Fruit fly (Drosophila melanogaster) whole organism, larva: ENCODE data around the gene CG15047.

Experiments
- noc ChIP-seq: fragments of 200-800 bp; sonication (Bioruptor generic); optimal IDR thresholded peaks from 3 replicates; lab custom pipeline; 2019; ENCODE audit warnings: missing biosample characterization, mild to moderate bottlenecking, missing genetic modification characterization, moderate library complexity

CG15047 gene

DNA sequence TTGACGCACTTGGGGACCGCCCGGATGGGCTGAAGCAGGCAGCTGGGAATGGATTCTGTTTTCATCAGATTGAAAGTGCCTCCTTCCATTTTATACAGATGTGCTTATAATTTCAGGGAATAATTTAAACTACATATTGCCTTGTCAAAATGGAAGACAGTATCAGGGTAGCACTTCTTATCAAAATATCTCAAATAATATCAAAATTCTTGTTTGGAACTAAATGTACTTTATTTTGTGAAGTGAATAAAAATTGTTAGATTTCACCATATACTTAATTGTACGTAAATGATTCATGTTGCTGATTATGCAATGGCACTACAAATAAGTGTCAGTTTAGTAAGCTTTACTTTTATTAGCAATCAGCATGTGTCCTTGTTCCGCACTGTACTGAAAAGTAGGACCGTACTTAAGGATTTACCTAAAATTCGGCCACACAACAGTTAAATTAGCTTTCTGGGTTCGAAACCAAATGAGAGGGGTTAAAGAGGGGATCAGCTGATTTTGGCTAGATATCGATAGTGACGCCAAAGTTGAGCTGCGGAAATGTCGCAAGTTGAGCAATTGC lies at the start of gene CG15047, which contains the start of gene CG15042:
Gene CG15047 (plus strand): TSS at position 518 of the 568 bp plus-strand sequence.
Gene CG15042 (minus strand): TSS at position 101 of the 568 bp plus-strand sequence.
- TF ChIP-seq noc: no peak

DNA sequence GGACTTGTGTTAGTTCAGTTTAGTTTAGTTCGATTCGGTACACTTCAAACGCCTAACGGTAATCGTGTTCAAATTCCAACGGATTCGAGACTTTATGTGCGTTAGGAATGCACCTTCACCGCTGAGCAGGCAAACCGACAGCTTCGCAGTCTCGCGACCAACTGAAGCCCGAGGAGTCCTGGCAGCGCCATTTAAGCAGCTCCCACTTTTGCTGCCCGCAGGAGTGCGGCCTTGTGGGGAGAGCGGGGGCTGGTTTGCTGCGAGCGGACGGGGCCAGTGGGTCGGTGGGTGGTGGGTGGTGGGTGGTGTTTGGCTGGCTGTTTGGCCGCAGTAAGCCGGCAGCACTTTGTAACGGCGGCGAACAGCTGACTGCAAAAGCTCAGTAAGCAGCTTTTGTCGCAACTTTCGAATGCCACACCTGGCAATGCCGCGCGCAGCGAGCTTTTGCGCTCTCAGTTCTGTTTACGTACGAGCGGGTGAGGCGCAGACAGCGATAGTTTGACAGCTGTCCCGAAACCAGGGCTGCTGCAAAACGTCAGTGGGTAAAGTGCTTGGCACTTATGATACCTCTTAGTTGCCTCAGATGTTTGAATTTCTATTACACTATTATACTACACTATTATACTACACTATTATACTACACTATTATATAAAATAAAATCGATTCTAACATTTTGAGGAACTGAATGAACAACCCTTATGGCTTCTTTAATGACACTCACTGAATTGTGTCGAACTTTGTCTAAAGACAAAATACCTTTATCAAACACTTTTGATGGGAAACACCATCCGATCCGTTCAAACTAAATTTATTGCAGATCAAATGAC lies 49.0 kb upstream of the CG15047 start, which contains the start of gene CG32547:
Gene CG32547 (minus strand): TSS at position 181 of the 828 bp plus-strand sequence.
- no peak for TF ChIP-seq noc

DNA sequence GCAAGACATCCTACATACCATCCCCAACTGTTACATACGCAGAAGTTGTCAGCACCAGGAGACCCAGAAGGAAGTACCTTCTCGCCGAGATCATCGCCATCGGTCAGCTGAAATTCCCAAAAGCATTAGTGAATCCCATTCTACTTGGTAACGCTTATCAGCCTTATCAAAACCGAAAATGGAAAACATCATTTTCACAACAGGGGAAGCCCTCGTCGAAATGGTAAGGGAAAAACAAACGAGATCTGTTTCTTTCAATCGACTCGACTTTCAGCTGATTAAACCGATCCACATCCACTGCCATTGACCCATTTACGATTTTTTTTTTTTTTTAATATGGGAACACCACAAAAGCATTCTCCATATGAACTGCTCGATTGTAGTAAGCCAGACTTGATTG lies 45.9 kb upstream of the CG15047 start:
- no peak for TF ChIP-seq noc

DNA sequence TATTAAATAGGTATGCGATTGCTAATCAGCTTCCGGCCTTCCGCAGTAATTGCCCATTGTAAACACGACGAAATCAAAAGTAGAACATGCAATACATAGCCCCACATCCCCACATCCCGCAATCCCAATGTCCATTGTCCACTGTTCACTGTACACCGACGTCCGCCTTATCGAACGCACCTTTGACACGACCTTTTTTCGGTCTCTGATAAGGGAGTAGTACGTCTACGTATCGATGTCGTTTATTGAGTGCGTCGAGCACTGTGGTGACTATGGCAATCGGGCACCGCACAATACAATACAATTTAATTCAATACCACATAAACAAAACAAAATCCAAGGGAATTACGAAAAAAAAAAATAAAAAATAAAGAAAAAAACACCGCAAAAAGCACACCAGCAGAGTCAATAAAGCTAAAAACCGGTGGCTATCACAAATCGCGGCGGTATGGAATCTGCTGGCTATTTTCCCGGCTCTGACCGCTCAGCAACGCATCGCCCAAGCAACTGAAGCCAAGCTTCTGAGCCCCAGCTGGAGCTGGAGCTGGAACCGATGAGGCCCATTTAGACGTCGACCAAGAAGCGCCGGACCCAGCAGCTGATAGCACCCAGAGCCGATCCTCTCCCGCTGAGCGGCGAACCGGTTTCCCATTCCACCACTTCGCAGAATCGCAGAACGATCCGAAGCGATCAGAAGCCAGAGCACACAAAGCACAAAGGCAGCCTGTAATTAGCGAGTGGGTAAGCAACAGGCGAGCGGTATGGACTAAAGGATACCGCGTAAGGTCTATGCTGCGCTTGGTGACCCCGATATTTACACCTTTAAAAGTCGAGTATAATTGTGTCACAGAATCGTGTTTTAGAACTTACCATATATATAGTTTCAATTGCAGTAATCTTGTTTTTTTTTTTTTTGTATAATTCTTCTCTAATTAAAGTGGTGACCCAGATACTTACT lies 44.9 kb upstream of the CG15047 start, which contains the start of gene Hayan:
Gene Hayan (minus strand): TSS at position 512 of the 958 bp plus-strand sequence.
- no peak for TF ChIP-seq noc

dm6 chrX:18486356-18487059 lies 42.0 kb upstream of the CG15047 start, which contains the start of gene psh:
psh (minus strand) TSS chrX:18486921.
- no peak for TF ChIP-seq noc

dm6 chrX:18489509-18489908 lies 39.0 kb upstream of the CG15047 start, which contains the start of gene CG15046:
CG15046 (minus strand) TSS chrX:18489620.
- TF ChIP-seq noc: no peak

DNA sequence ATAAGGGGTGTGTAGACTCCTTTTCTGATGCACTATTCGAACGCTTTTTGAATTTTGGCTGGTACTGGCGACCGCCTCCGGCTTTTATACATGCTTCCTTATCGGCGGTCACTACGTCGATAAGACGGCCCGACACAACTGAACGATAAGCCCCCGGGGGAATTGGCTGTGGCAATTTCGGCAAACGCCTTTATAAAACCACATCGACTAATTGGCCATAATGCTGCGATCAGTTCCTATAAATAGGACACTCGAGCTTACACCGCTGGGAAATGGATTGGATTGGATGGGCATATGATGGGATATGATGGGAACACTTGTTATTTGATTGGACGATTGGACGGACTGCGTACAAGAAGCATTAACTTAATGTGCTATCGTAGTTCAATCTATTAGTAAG lies 36.5 kb upstream of the CG15047 start, which contains the start of gene CG15044:
Gene CG15044 (minus strand): TSS at position 66 of the 400 bp plus-strand sequence.
- no peak for TF ChIP-seq noc

dm6 chrX:18494165-18494740 lies 34.2 kb upstream of the CG15047 start, which contains the start of gene CG15043:
CG15043 (minus strand) TSS chrX:18494168.
- peak; percentile 62 for TF ChIP-seq noc

- TF ChIP-seq noc: no peak
Measured at dm6 chrX:18499679-18500187, 28.8 kb upstream of the CG15047 start, which contains the start of the genes Pgant7 and Xrcc2. Pgant7 (minus strand) TSS chrX:18499986. Xrcc2 (plus strand) TSS chrX:18500127.

DNA sequence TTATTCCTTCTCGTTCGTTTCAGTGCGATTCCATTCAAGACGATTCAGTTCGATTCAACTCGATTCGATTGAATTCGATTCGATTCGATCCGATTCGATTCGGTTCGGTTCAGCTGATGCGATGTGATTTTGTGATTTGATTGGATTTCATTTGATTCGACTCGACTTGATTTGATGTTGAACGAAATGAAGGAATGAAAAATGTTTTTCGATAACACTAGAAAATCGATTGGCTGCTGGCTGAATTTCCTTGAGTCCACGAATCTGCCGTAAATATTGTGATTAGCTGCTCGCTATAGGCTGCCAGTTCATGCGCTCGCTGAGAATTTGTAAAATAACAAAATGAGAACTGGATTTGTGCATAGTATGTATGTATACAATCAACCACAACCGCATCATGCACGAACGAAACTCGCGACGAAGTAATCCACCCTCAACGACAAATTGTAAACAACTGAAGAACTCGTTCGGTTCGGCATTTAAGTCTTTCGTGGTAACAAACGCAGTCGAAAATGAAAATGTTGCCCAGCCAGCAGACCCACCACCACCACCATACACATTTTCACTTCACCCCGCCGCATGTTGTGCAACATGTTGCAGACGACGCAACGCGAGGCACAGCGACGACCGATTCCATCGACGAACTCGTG lies 23.4 kb upstream of the CG15047 start, which contains the start of gene Wnt5:
Gene Wnt5 (minus strand): TSS at position 458 of the 650 bp plus-strand sequence.
- TF ChIP-seq noc: no peak

DNA sequence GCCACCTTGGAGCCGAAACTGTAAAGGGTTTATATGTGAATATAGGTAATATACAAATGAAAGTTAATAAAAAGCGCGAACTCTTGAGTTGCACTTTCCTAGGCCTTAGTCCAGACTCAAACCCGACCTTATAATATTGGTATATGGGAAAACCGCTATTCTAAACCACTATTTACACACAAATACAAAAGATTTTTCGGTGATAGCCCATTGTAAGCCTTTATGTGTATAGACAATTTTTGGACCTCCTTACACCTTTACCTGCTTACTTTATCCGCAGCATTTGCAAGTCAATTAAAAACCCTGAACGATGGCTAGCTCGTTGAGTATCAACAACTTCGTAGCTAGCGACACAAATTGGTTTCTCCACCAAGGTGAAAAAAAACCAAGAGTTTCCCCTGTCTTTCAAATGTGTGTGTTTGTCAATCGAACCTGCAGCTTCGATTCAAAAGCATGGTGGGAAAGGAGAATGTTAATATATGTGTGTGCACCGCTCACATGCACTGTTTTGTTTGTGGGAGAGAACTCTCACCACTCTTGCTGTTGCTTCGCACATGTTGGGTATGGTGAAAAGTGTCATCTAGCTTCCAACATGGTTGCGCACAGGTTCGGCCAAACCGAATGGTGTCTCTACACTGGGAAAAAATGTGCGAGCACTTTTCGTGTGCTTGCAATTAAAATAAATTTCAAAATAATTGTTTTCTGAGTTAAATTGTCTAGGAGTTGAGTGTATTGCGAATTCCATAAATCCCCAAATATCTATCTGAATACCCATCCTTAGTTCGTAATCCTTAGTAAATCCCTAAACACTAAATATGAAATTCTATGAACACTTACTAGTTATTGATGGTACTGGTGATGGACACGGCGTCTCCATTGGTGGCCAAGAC lies 21.6 kb upstream of the CG15047 start:
- no peak for TF ChIP-seq noc

dm6 chrX:18508565-18508964 lies 19.9 kb upstream of the CG15047 start:
- TF ChIP-seq noc: no peak

DNA sequence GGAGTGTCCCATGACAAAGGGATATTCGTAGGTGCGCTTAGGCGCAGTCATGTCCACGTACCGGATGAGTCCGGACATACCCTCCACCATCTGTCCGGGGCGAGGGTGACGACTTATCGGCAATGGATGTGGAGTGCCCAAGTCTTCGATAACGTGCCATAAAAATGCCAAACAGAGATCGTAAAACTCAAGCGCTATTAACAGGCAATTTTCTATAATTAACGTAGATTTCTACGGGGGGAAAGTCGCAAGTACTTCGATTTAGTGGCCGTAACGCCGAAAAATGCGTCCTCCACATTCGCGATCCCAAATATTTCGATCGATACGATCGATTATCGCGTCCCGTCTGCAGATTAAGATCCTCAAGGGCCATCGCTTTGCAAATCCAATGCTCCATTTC lies 19.1 kb upstream of the CG15047 start:
- no peak for TF ChIP-seq noc
